Fruit fly (Drosophila melanogaster) whole organism, embryonic: ENCODE data around the gene CG44001.

Experiments
- BtbVII ChIP-seq: fragments of 200-800 bp; sonication (Bioruptor generic); optimal IDR thresholded peaks from 3 replicates; lab custom pipeline; 2017; ENCODE audit warnings: missing biosample characterization, mild to moderate bottlenecking, missing genetic modification characterization
- CG1024 ChIP-seq: fragments of 200-800 bp; sonication (Bioruptor generic); IDR thresholded peaks from 2 replicates; pipeline ENCODE4 v1.3.6; 2022; ENCODE audit warnings: missing biosample characterization, missing genetic modification characterization
- CG10979 ChIP-seq: fragments of 200-800 bp; sonication (Bioruptor generic); optimal IDR thresholded peaks from 2 replicates; lab custom pipeline; 2018; ENCODE audit warnings: missing biosample characterization, mild to moderate bottlenecking, missing genetic modification characterization, moderate library complexity
- CG13123 ChIP-seq: fragments of 200-800 bp; sonication (Bioruptor generic); optimal IDR thresholded peaks from 2 replicates; lab custom pipeline; 2016; ENCODE audit warnings: missing biosample characterization, missing genetic modification characterization
- CG13296 ChIP-seq: fragments of 200-800 bp; sonication (Bioruptor generic); optimal IDR thresholded peaks from 3 replicates; lab custom pipeline; 2018; ENCODE audit warnings: missing biosample characterization, mild to moderate bottlenecking, missing genetic modification characterization
- CG13424 ChIP-seq: fragments of 200-800 bp; sonication (Bioruptor generic); optimal IDR thresholded peaks from 2 replicates; lab custom pipeline; 2019; ENCODE audit warnings: missing biosample characterization, mild to moderate bottlenecking, missing genetic modification characterization, moderate library complexity
- CG14667 ChIP-seq: fragments of 200-800 bp; sonication (Bioruptor generic); IDR thresholded peaks from 2 replicates; pipeline ENCODE4 v1.3.6; 2022; ENCODE audit warnings: missing biosample characterization, missing genetic modification characterization
- CG17612 ChIP-seq: fragments of 200-800 bp; sonication (Bioruptor generic); IDR thresholded peaks from 2 replicates; pipeline ENCODE4 v1.3.6; 2022; ENCODE audit warnings: missing biosample characterization, missing genetic modification characterization
- CG2116 ChIP-seq: fragments of 200-800 bp; sonication (Bioruptor generic); optimal IDR thresholded peaks from 3 replicates; lab custom pipeline; 2018; ENCODE audit warnings: missing biosample characterization, mild to moderate bottlenecking, missing genetic modification characterization
- CG2712 ChIP-seq: fragments of 200-800 bp; optimal IDR thresholded peaks from 3 replicates; lab custom pipeline; 2019; ENCODE audit warnings: missing biosample characterization, mild to moderate bottlenecking, missing genetic modification characterization, moderate library complexity
- CG2889 ChIP-seq: fragments of 200-800 bp; sonication (Bioruptor generic); IDR thresholded peaks from 3 replicates; pipeline ENCODE4 v1.3.6; 2022; ENCODE audit warnings: missing biosample characterization, missing genetic modification characterization
- CG31365 ChIP-seq: fragments of 200-800 bp; sonication (Bioruptor generic); optimal IDR thresholded peaks from 2 replicates; lab custom pipeline; 2018; ENCODE audit warnings: missing biosample characterization, mild to moderate bottlenecking, missing genetic modification characterization
- CG43689 ChIP-seq: fragments of 200-800 bp; sonication (Bioruptor generic); IDR thresholded peaks from 2 replicates; pipeline ENCODE4 v1.3.6; 2022; ENCODE audit warnings: missing biosample characterization, missing genetic modification characterization
- CG6254 ChIP-seq: fragments of 200-800 bp; sonication (Bioruptor generic); optimal IDR thresholded peaks from 3 replicates; lab custom pipeline; 2017; ENCODE audit warnings: mild to moderate bottlenecking, missing biosample characterization, missing genetic modification reagents, missing genetic modification characterization
- CG8290 ChIP-seq, 3 experiments: fragments of 200-800 bp; sonication (Bioruptor generic); optimal IDR thresholded peaks; 2 replicates each; lab custom pipeline; 2016 to 2019; ENCODE audit warnings: missing biosample characterization in 3 of 3, missing genetic modification characterization in 3 of 3, mild to moderate bottlenecking in 2 of 3, moderate library complexity in 1 of 3
- CG8924 ChIP-seq: fragments of 200-800 bp; optimal IDR thresholded peaks from 3 replicates; lab custom pipeline; 2019; ENCODE audit warnings: missing biosample characterization, mild to moderate bottlenecking, missing genetic modification characterization, moderate library complexity
- CG9876 ChIP-seq: fragments of 200-800 bp; sonication (Bioruptor generic); optimal IDR thresholded peaks from 2 replicates; lab custom pipeline; 2016; ENCODE audit warnings: missing biosample characterization, missing genetic modification characterization
- CHES-1-like ChIP-seq: fragments of 200-800 bp; sonication (Bioruptor generic); optimal IDR thresholded peaks from 2 replicates; lab custom pipeline; 2016; ENCODE audit warnings: missing biosample characterization, missing genetic modification characterization
- D ChIP-seq, 2 experiments: fragments of 200-800 bp in 1 of 2; fragments of >200 bp in 1 of 2; sonication (Bioruptor generic) in 1 of 2; optimal IDR thresholded peaks; 2 replicates in 1 of 2; 3 replicates in 1 of 2; lab custom pipeline; 2017; ENCODE audit warnings: mild to moderate bottlenecking in 1 of 2, missing biosample characterization in 1 of 2, missing genetic modification characterization in 1 of 2, missing genetic modification reagents in 1 of 2
- Hand ChIP-seq: fragments of 200-800 bp; sonication (Bioruptor generic); optimal IDR thresholded peaks from 2 replicates; lab custom pipeline; 2017; ENCODE audit warnings: mild to moderate bottlenecking, missing biosample characterization, missing genetic modification reagents, missing genetic modification characterization
- Max ChIP-seq: fragments of 200-800 bp; sonication (Bioruptor generic); optimal IDR thresholded peaks from 2 replicates; lab custom pipeline; 2016; ENCODE audit warnings: missing biosample characterization, mild to moderate bottlenecking, missing genetic modification characterization
- Mes4 ChIP-seq: fragments of 200-800 bp; sonication (Bioruptor generic); optimal IDR thresholded peaks from 2 replicates; lab custom pipeline; 2016; ENCODE audit warnings: missing biosample characterization, missing genetic modification characterization
- Neu2 ChIP-seq: fragments of 200-800 bp; sonication (Bioruptor generic); optimal IDR thresholded peaks from 3 replicates; lab custom pipeline; 2016; ENCODE audit warnings: missing biosample characterization, missing genetic modification characterization, borderline replicate concordance
- Rfx ChIP-seq: fragments of 200-800 bp; sonication (Bioruptor generic); IDR thresholded peaks from 2 replicates; pipeline ENCODE4 v1.3.6; 2022; ENCODE audit warnings: missing biosample characterization, missing genetic modification characterization
- Taf1 ChIP-seq: fragments of 200-800 bp; sonication (Bioruptor generic); IDR thresholded peaks from 2 replicates; pipeline ENCODE4 v1.3.6; 2022; ENCODE audit warnings: missing biosample characterization, missing genetic modification characterization
- abd-A ChIP-seq: fragments of 200-800 bp; sonication (Bioruptor generic); optimal IDR thresholded peaks from 3 replicates; lab custom pipeline; 2019; ENCODE audit warnings: missing biosample characterization, mild to moderate bottlenecking, missing genetic modification characterization, moderate library complexity
- al ChIP-seq: fragments of 200-800 bp; sonication (Bioruptor generic); IDR thresholded peaks from 2 replicates; pipeline ENCODE4 v1.3.6; 2022; ENCODE audit warnings: missing biosample characterization, missing genetic modification characterization
- amos ChIP-seq: fragments of 200-800 bp; sonication (Bioruptor generic); IDR thresholded peaks from 2 replicates; pipeline ENCODE4 v1.3.6; 2022; ENCODE audit warnings: missing biosample characterization, missing genetic modification characterization; ENCODE audit not compliant: partially characterized antibody
- ara ChIP-seq: fragments of 200-800 bp; sonication (Bioruptor generic); IDR thresholded peaks from 2 replicates; pipeline ENCODE4 v1.3.6; 2022; ENCODE audit warnings: missing biosample characterization, missing genetic modification characterization
- bigmax ChIP-seq: fragments of 200-800 bp; sonication (Bioruptor generic); optimal IDR thresholded peaks from 2 replicates; lab custom pipeline; 2018; ENCODE audit warnings: missing biosample characterization, mild to moderate bottlenecking, missing genetic modification characterization
- crol ChIP-seq: fragments of 200-800 bp; sonication (Bioruptor generic); IDR thresholded peaks from 2 replicates; pipeline ENCODE4 v1.3.6; 2022; ENCODE audit warnings: missing biosample characterization, missing genetic modification characterization
- dimm ChIP-seq: fragments of 200-800 bp; sonication (Bioruptor generic); IDR thresholded peaks from 2 replicates; pipeline ENCODE4 v1.3.6; 2022; ENCODE audit warnings: missing biosample characterization, missing genetic modification characterization
- disco-r ChIP-seq: fragments of 200-800 bp; sonication (Bioruptor generic); optimal IDR thresholded peaks from 2 replicates; lab custom pipeline; 2016; ENCODE audit warnings: missing biosample characterization, missing genetic modification characterization
- ems ChIP-seq: fragments of 200-800 bp; sonication (Bioruptor generic); optimal IDR thresholded peaks from 3 replicates; lab custom pipeline; 2016; ENCODE audit warnings: missing biosample characterization, missing genetic modification characterization
- fd64A ChIP-seq: fragments of 200-800 bp; sonication (Bioruptor generic); optimal IDR thresholded peaks from 3 replicates; lab custom pipeline; 2018; ENCODE audit warnings: missing biosample characterization, mild to moderate bottlenecking, missing genetic modification characterization
- fru ChIP-seq: fragments of >200 bp; optimal IDR thresholded peaks from 2 replicates; lab custom pipeline; 2017
- gsb-n ChIP-seq: fragments of 200-800 bp; sonication (Bioruptor generic); optimal IDR thresholded peaks from 3 replicates; lab custom pipeline; 2018; ENCODE audit warnings: missing biosample characterization, mild to moderate bottlenecking, missing genetic modification characterization
- kni ChIP-seq: fragments of 200-800 bp; sonication (Bioruptor generic); optimal IDR thresholded peaks from 3 replicates; lab custom pipeline; 2017; ENCODE audit warnings: mild to moderate bottlenecking, missing biosample characterization, missing genetic modification reagents, missing genetic modification characterization
- knrl ChIP-seq: fragments of 200-800 bp; sonication (Bioruptor generic); IDR thresholded peaks from 3 replicates; pipeline ENCODE4 v1.3.6; 2022; ENCODE audit warnings: missing biosample characterization, missing genetic modification characterization; ENCODE audit not compliant: partially characterized antibody
- lbe ChIP-seq: fragments of 200-800 bp; sonication (Bioruptor generic); optimal IDR thresholded peaks from 2 replicates; lab custom pipeline; 2016; ENCODE audit warnings: missing biosample characterization, mild to moderate bottlenecking, missing genetic modification characterization
- lola ChIP-seq, 3 experiments: fragments of >200 bp in 2 of 3; fragments of 200-800 bp in 1 of 3; sonication (Bioruptor generic) in 1 of 3; optimal IDR thresholded peaks; 2 replicates each; lab custom pipeline; 2017 to 2019; ENCODE audit warnings: missing biosample characterization in 3 of 3, missing genetic modification characterization in 3 of 3, mild to moderate bottlenecking in 1 of 3, moderate library complexity in 1 of 3
- mirr ChIP-seq: fragments of 200-800 bp; sonication (Bioruptor generic); optimal IDR thresholded peaks from 3 replicates; lab custom pipeline; 2018; ENCODE audit warnings: missing biosample characterization, mild to moderate bottlenecking, missing genetic modification characterization
- nmo ChIP-seq: fragments of 200-800 bp; sonication (Bioruptor generic); optimal IDR thresholded peaks from 2 replicates; lab custom pipeline; 2018; ENCODE audit warnings: missing biosample characterization, mild to moderate bottlenecking, missing genetic modification characterization, moderate library complexity
- pb ChIP-seq: fragments of 200-800 bp; sonication (Bioruptor generic); optimal IDR thresholded peaks from 3 replicates; lab custom pipeline; 2016; ENCODE audit warnings: missing biosample characterization, missing genetic modification characterization
- sd ChIP-seq: fragments of 200-800 bp; sonication (Bioruptor generic); optimal IDR thresholded peaks from 3 replicates; lab custom pipeline; 2018; ENCODE audit warnings: missing biosample characterization, mild to moderate bottlenecking, missing genetic modification characterization, moderate library complexity
- sr ChIP-seq: fragments of 200-800 bp; sonication (Bioruptor generic); IDR thresholded peaks from 3 replicates; pipeline ENCODE4 v1.3.6; 2022; ENCODE audit warnings: missing biosample characterization, missing genetic modification characterization
- tll ChIP-seq, 2 experiments: fragments of 200-800 bp in 1 of 2; fragments of >200 bp in 1 of 2; sonication (Bioruptor generic) in 1 of 2; optimal IDR thresholded peaks; 2 replicates each; lab custom pipeline; 2017 to 2019; ENCODE audit warnings: missing biosample characterization in 2 of 2, missing genetic modification characterization in 2 of 2, mild to moderate bottlenecking in 1 of 2, moderate library complexity in 1 of 2
- wek ChIP-seq: fragments of 200-800 bp; sonication (Bioruptor generic); optimal IDR thresholded peaks from 3 replicates; lab custom pipeline; 2018; ENCODE audit warnings: missing biosample characterization, mild to moderate bottlenecking, missing genetic modification characterization, moderate library complexity

CG44001 gene

dm6 chr2L:5009306-5010030 is 33.6 kb upstream of the CG44001 start, which contains the start of gene Rtnl1 (continued):
- TF ChIP-seq lbe (GFP tag; lab: Kevin White, UChicago) (no peak), CG13123 (GFP tag; lab: Kevin White, UChicago) (no peak), CG6254 (GFP tag; lab: Kevin White, UChicago) (no peak), amos (peak; percentile 96), lola (GFP tag; optimal IDR thresholded peaks at IDR 0.05; lab: Kevin White, UChicago) (no peak), fru (lab: Kevin White, UChicago) (no peak), CG14667 (GFP tag; lab: Robert Waterston, UW) (no peak), Hand (GFP tag; lab: Kevin White, UChicago) (no peak), Rfx (peak; percentile 50; the same call in 1 of the 2 replicates), CG2889 (GFP tag; lab: Robert Waterston, UW) (no peak), CG8924 (tag; lab: Kevin White, UChicago) (peak; percentile 20), Neu2 (no peak), CG13296 (no peak), CHES-1-like (peak; percentile 78), dimm (GFP tag; lab: Robert Waterston, UW) (no peak), CG2116 (peak; percentile 73), CG1024 (GFP tag; lab: Robert Waterston, UW) (no peak), CG13424 (tag; lab: Kevin White, UChicago) (peak; percentile 28), CG17612 (GFP tag; lab: Robert Waterston, UW) (no peak), pb (no peak), D (optimal IDR thresholded peaks at IDR 0.05; lab: Kevin White, UChicago) (no peak), D (GFP tag; optimal IDR thresholded peaks at IDR 0.05; lab: Kevin White, UChicago) (no peak), tll (GFP tag; optimal IDR thresholded peaks at IDR 0.05; lab: Kevin White, UChicago) (no peak), disco-r (GFP tag; lab: Kevin White, UChicago) (no peak), BtbVII (GFP tag; lab: Kevin White, UChicago) (no peak), bigmax (GFP tag; lab: Kevin White, UChicago) (no peak), mirr (GFP tag; lab: Kevin White, UChicago) (no peak), nmo (GFP tag; lab: Kevin White, UChicago) (peak; percentile 76), CG9876 (peak; percentile 59), crol (GFP tag; lab: Robert Waterston, UW) (no peak), CG8290 (GFP tag; optimal IDR thresholded peaks at IDR 0.05; lab: Kevin White, UChicago) (peak; percentile 51), CG8290 (tag; optimal IDR thresholded peaks at IDR 0.05; lab: Kevin White, UChicago) (peak in 1 of 2 experiments; percentile 88), kni (GFP tag; lab: Kevin White, UChicago) (no peak), CG43689 (GFP tag; lab: Robert Waterston, UW) (no peak), wek (GFP tag; lab: Kevin White, UChicago) (no peak), fd64A (no peak), abd-A (tag; lab: Kevin White, UChicago) (no peak), knrl (GFP tag; lab: Robert Waterston, UW) (peak; percentile 92), CG2712 (tag; lab: Kevin White, UChicago) (peak; percentile 60), CG10979 (peak; percentile 17), ems (GFP tag; lab: Kevin White, UChicago) (no peak), gsb-n (tag; lab: Kevin White, UChicago) (no peak), Max (no peak), al (GFP tag; lab: Robert Waterston, UW) (peak; percentile 37; the same call in 1 of the 2 replicates), sr (GFP tag; lab: Robert Waterston, UW) (no peak), Taf1 (no peak), CG31365 (tag; lab: Kevin White, UChicago) (peak; percentile 47), sd (peak; percentile 88), ara (GFP tag; lab: Robert Waterston, UW) (no peak), Mes4 (GFP tag; lab: Kevin White, UChicago) (no peak)
